Worm (Caenorhabditis elegans) whole organism, young adult: Measurements from ENCODE around the gene K08D9.4.

Experiments used
- die-1 ChIP-seq: sonication (generic microtip); optimal IDR thresholded peaks from 2 replicates; lab custom pipeline; 2016; ENCODE audit warnings: missing genotype, mild to moderate bottlenecking, missing genetic modification characterization, missing compliant biosample characterization
- dpl-1 ChIP-seq: fragments of 150-350 bp; optimal IDR thresholded peaks from 2 replicates; lab custom pipeline; 2014; ENCODE audit warnings: missing biosample characterization, missing genetic modification reagents, missing genetic modification characterization
- mxl-1 ChIP-seq: sonication (generic microtip); optimal IDR thresholded peaks from 2 replicates; lab custom pipeline; 2016; ENCODE audit warnings: missing genetic modification characterization, missing compliant biosample characterization

ce11 chrV:3169838-3170237 lies 30.4 kb downstream of the K08D9.4 start, which contains the start of gene srbc-6:
- TF ChIP-seq die-1 (tag; lab: Kevin White, UChicago) (no peak), dpl-1 (GFP tag; lab: Kevin White, UChicago) (no peak), mxl-1 (no peak)
